Worm (Caenorhabditis elegans): ENCODE measurements around the gene Y4C6B.4.

- TF ChIP-seq unc-62 (GFP tag; optimal IDR thresholded peaks at IDR 0.05): no peak
- TF ChIP-seq blmp-1 (tag; optimal IDR thresholded peaks at IDR 0.05): no peak
- no peak for TF ChIP-seq hpl-2 (GFP tag; optimal IDR thresholded peaks at IDR 0.05)
- TF ChIP-seq nhr-77 (tag; optimal IDR thresholded peaks at IDR 0.05): no peak
- no peak for TF ChIP-seq mep-1 (tag; optimal IDR thresholded peaks at IDR 0.05)
- TF ChIP-seq nhr-11 (tag; optimal IDR thresholded peaks at IDR 0.05): no peak
- TF ChIP-seq vab-15 (tag; optimal IDR thresholded peaks at IDR 0.05): no peak
- TF ChIP-seq nhr-237 (tag; optimal IDR thresholded peaks at IDR 0.05): no peak
- no peak for TF ChIP-seq rnt-1 (tag; optimal IDR thresholded peaks at IDR 0.05)
- TF ChIP-seq ceh-90 (tag; optimal IDR thresholded peaks at IDR 0.05): no peak
- TF ChIP-seq dpl-1 (GFP tag; optimal IDR thresholded peaks at IDR 0.05): no peak
- no peak for TF ChIP-seq egl-27 (tag; optimal IDR thresholded peaks at IDR 0.05)
- TF ChIP-seq fkh-10 (GFP tag; optimal IDR thresholded peaks at IDR 0.05): no peak
Measured at ce11 chrIV:5369414-5369813, 43.2 kb downstream of the Y4C6B.4 start, which contains the start of gene F41H10.3.
